Worm (Caenorhabditis elegans) whole organism, mixed stage, embryonic: ENCODE results near the gene H42K12.3.

Source experiments
- M03D4.4 ChIP-seq: sonication (generic microtip); optimal IDR thresholded peaks from 2 replicates; lab custom pipeline; 2017; ENCODE audit warnings: mild to moderate bottlenecking, missing genetic modification characterization, missing compliant biosample characterization
- bed-3 ChIP-seq: fragments of 200-800 bp; sonication (Bioruptor generic); optimal IDR thresholded peaks from 3 replicates; lab custom pipeline; 2018; ENCODE audit warnings: mild to moderate bottlenecking, missing genetic modification characterization, moderate library complexity, missing compliant biosample characterization
- blmp-1 ChIP-seq: fragments of 150-350 bp; optimal IDR thresholded peaks from 2 replicates; lab custom pipeline; 2014; ENCODE audit warnings: missing biosample characterization, missing genetic modification characterization
- ceh-39 ChIP-seq: fragments of 150-350 bp; optimal IDR thresholded peaks from 2 replicates; lab custom pipeline; 2014; ENCODE audit warnings: missing biosample characterization, missing genetic modification characterization
- ceh-43 ChIP-seq: fragments of 200-800 bp; sonication (Bioruptor generic); optimal IDR thresholded peaks from 2 replicates; lab custom pipeline; 2018; ENCODE audit warnings: mild to moderate bottlenecking, missing genetic modification characterization, moderate library complexity, missing compliant biosample characterization
- ces-1 ChIP-seq: fragments of 150-350 bp; optimal IDR thresholded peaks from 2 replicates; lab custom pipeline; 2014; ENCODE audit warnings: missing biosample characterization, missing genetic modification reagents, missing genetic modification characterization
- drap-1 ChIP-seq: fragments of 200-800 bp; sonication (Bioruptor generic); optimal IDR thresholded peaks from 3 replicates; lab custom pipeline; 2018; ENCODE audit warnings: mild to moderate bottlenecking, missing genetic modification characterization, missing compliant biosample characterization
- elt-1 ChIP-seq: sonication (generic microtip); optimal IDR thresholded peaks from 2 replicates; lab custom pipeline; 2017; ENCODE audit warnings: missing genetic modification characterization, mild to moderate bottlenecking, missing compliant biosample characterization, antibody characterized with exemption, moderate library complexity, borderline replicate concordance; ENCODE audit not compliant: insufficient read depth
- elt-3 ChIP-seq: fragments of 150-350 bp; optimal IDR thresholded peaks from 2 replicates; lab custom pipeline; 2014; ENCODE audit warnings: missing biosample characterization, missing genetic modification characterization
- ham-2 ChIP-seq: fragments of 200-800 bp; sonication (Bioruptor generic); optimal IDR thresholded peaks from 2 replicates; lab custom pipeline; 2018; ENCODE audit warnings: mild to moderate bottlenecking, missing genetic modification characterization, missing compliant biosample characterization
- lin-13 ChIP-seq: fragments of 150-350 bp; optimal IDR thresholded peaks from 2 replicates; lab custom pipeline; 2014; ENCODE audit warnings: missing biosample characterization, missing genetic modification characterization
- lin-32 ChIP-seq: fragments of 200-800 bp; sonication (Bioruptor generic); optimal IDR thresholded peaks from 2 replicates; lab custom pipeline; 2018; ENCODE audit warnings: mild to moderate bottlenecking, missing genetic modification characterization, missing compliant biosample characterization
- lsy-2 ChIP-seq: fragments of 150-350 bp; optimal IDR thresholded peaks from 2 replicates; lab custom pipeline; 2014; ENCODE audit warnings: missing biosample characterization, missing genetic modification characterization
- mab-5 ChIP-seq: fragments of 150-350 bp; optimal IDR thresholded peaks from 2 replicates; lab custom pipeline; 2014; ENCODE audit warnings: missing biosample characterization, missing genetic modification characterization
- mep-1 ChIP-seq: fragments of 150-350 bp; optimal IDR thresholded peaks from 2 replicates; lab custom pipeline; 2017; ENCODE audit warnings: missing biosample characterization, missing genetic modification reagents, missing genetic modification characterization, inconsistent platforms
- mls-2 ChIP-seq: sonication (generic microtip); optimal IDR thresholded peaks from 2 replicates; lab custom pipeline; 2016; ENCODE audit warnings: mild to moderate bottlenecking, missing genetic modification characterization, moderate library complexity, missing compliant biosample characterization
- nhr-12 ChIP-seq: fragments of 150-350 bp; optimal IDR thresholded peaks from 2 replicates; lab custom pipeline; 2014; ENCODE audit warnings: missing biosample characterization, missing genetic modification characterization
- nhr-237 ChIP-seq: fragments of 150-350 bp; optimal IDR thresholded peaks from 2 replicates; lab custom pipeline; 2014; ENCODE audit warnings: missing biosample characterization, missing genetic modification characterization
- nhr-28 ChIP-seq: fragments of 150-350 bp; optimal IDR thresholded peaks from 2 replicates; lab custom pipeline; 2014; ENCODE audit warnings: missing biosample characterization, missing genetic modification characterization
- nhr-76 ChIP-seq: sonication (generic microtip); optimal IDR thresholded peaks from 2 replicates; lab custom pipeline; 2017; ENCODE audit warnings: missing biosample characterization, missing genetic modification characterization
- pha-4 ChIP-seq: fragments of 150-350 bp; optimal IDR thresholded peaks from 2 replicates; lab custom pipeline; 2018; ENCODE audit warnings: missing biosample characterization, missing genetic modification reagents, missing genetic modification characterization
- sem-2 ChIP-seq: fragments of 200-800 bp; sonication (Bioruptor generic); optimal IDR thresholded peaks from 2 replicates; lab custom pipeline; 2018; ENCODE audit warnings: mild to moderate bottlenecking, missing genetic modification characterization, missing compliant biosample characterization
- snpc-4 ChIP-seq: fragments of 150-350 bp; optimal IDR thresholded peaks from 2 replicates; lab custom pipeline; 2014; ENCODE audit warnings: missing biosample characterization, missing genetic modification characterization
- sptf-1 ChIP-seq: sonication (generic microtip); optimal IDR thresholded peaks from 2 replicates; lab custom pipeline; 2017; ENCODE audit warnings: mild to moderate bottlenecking, missing genetic modification characterization, moderate library complexity, missing compliant biosample characterization
- tbx-8 ChIP-seq: fragments of 200-800 bp; sonication (Bioruptor generic); optimal IDR thresholded peaks from 2 replicates; lab custom pipeline; 2018; ENCODE audit warnings: mild to moderate bottlenecking, missing genetic modification characterization, moderate library complexity, missing compliant biosample characterization
- unc-120 ChIP-seq: sonication (generic microtip); optimal IDR thresholded peaks from 2 replicates; lab custom pipeline; 2017; ENCODE audit warnings: missing genetic modification characterization, missing compliant biosample characterization; ENCODE audit not compliant: poor library complexity, severe bottlenecking
- unc-39 ChIP-seq: fragments of 150-350 bp; optimal IDR thresholded peaks from 2 replicates; lab custom pipeline; 2014; ENCODE audit warnings: missing biosample characterization, missing genetic modification characterization
- unc-62 ChIP-seq: fragments of 150-350 bp; optimal IDR thresholded peaks from 2 replicates; lab custom pipeline; 2014; ENCODE audit warnings: missing biosample characterization, missing genetic modification reagents, missing genetic modification characterization
- zip-8 ChIP-seq: fragments of 150-350 bp; optimal IDR thresholded peaks from 2 replicates; lab custom pipeline; 2014; ENCODE audit warnings: missing biosample characterization, missing genetic modification characterization
- ztf-11 ChIP-seq: fragments of 150-350 bp; optimal IDR thresholded peaks from 2 replicates; lab custom pipeline; 2014; ENCODE audit warnings: missing biosample characterization, missing genetic modification characterization

The H42K12.3 gene

DNA sequence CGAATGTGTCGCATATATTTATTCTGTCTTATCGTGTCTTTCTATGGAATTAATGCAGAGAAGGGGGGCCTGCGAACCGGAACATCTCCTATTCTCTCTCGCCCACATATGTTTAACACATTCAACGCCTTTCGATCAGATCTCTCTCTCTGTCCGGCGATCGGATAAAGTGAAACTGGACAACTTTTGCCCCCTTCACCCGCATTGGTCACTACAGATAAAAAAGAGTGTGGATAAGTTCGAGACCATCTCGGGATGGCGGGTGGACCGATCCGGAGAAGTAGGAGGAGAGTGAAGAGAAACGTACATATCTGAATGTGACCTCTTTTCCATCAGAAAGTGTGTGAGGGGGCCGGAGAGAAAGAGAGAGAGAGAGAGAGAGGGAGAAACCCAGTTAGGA lies at the start of gene H42K12.3:
TSS of gene H42K12.3 (plus strand) at position 308 of the 400 bp plus-strand sequence.
- no peak for TF ChIP-seq tbx-8 (GFP tag; lab: Kevin White, UChicago)
- TF ChIP-seq blmp-1 (tag; lab: Kevin White, UChicago): peak; percentile 67
- no peak for TF ChIP-seq ham-2 (GFP tag; lab: Kevin White, UChicago)
- no peak for TF ChIP-seq unc-120 (tag; lab: Kevin White, UChicago)
- peak; percentile 18 for TF ChIP-seq elt-1 (tag; lab: Kevin White, UChicago)

DNA sequence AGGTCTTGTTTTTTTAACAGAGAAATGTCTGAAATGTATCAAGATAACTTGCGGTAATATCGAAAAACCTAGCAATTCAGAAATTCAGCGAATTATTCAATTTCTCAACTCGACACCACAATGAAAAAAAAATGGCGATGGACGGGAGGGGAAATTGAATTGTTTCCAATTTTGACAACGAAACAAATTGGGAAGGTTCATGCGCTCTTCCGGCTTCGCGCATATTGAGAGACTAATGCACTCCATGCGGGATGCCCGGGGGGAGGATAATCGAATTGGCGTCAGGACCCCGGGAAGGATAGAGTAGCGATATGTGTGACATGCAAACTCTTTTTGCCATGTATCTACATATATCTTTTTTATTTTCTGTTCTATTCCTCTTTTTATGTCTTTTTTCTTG lies 45.9 kb upstream of the H42K12.3 start:
- no peak for TF ChIP-seq ham-2 (GFP tag; lab: Kevin White, UChicago)
- TF ChIP-seq ces-1 (GFP tag; lab: Kevin White, UChicago): peak; percentile 97

DNA sequence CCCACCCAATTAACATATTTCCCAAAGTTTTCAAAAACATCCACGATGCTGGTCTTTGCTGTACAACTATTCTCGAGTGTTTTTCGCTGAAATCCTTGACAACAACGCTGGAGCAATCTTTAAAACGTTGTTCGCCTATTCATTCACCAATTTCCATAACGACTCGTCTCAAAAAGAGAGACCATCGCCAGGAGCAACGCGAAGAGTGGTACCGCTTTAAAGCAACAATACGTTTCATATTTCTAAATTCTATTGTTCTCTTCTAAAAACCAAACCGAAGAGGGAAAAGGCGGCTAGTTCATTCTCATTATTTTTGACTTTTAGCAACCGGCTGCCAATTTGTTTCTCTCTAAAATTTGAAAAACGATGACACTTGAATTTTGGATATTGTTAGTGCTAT lies 40.6 kb upstream of the H42K12.3 start, which contains the start of gene C25G6.1:
TSS of gene C25G6.1 (plus strand) at position 301 of the 400 bp plus-strand sequence.
- TF ChIP-seq nhr-76: no peak
- TF ChIP-seq M03D4.4: no peak
- TF ChIP-seq ces-1 (GFP tag; lab: Kevin White, UChicago): no peak
- no peak for TF ChIP-seq bed-3 (GFP tag; lab: Kevin White, UChicago)
- TF ChIP-seq lsy-2: no peak
- TF ChIP-seq elt-1 (tag; lab: Kevin White, UChicago): no peak
- no peak for TF ChIP-seq ceh-39
- TF ChIP-seq ztf-11: no peak
- no peak for TF ChIP-seq unc-120 (tag; lab: Kevin White, UChicago)
- no peak for TF ChIP-seq lin-13
- TF ChIP-seq nhr-28 (tag; lab: Kevin White, UChicago): no peak
- TF ChIP-seq unc-39 (tag; lab: Kevin White, UChicago): no peak
- no peak for TF ChIP-seq nhr-237 (tag; lab: Kevin White, UChicago)
- no peak for TF ChIP-seq blmp-1 (tag; lab: Kevin White, UChicago)
- no peak for TF ChIP-seq lin-32
- TF ChIP-seq ham-2 (GFP tag; lab: Kevin White, UChicago): no peak
- TF ChIP-seq sptf-1 (tag; lab: Kevin White, UChicago): no peak
- TF ChIP-seq nhr-12 (tag; lab: Kevin White, UChicago): no peak

DNA sequence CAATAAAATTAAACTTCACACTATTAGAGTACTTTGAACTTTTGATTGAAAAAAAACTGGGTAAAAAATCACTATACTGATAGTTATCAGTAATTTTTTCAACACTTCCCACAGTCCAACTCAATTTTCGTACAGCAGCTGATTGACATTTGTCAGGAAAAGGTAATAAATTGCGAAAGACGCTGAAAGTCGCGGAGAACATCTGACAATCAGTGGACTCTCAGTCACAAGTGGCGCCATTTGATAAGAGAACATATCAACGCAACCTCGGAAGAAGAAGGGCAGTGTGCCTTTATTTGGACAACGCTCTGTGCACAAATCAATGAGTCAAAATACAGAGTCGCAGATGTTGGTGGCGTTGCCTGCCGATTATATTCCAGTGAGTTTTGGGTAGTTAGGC lies 38.7 kb upstream of the H42K12.3 start, which contains the start of gene C52B11.5:
TSS of gene C52B11.5 (plus strand) at position 250 of the 400 bp plus-strand sequence.
- TF ChIP-seq lin-32 (no peak), ztf-11 (no peak), snpc-4 (no peak), lin-13 (no peak), ceh-43 (GFP tag; lab: Kevin White, UChicago) (no peak), ces-1 (GFP tag; lab: Kevin White, UChicago) (no peak), bed-3 (GFP tag; lab: Kevin White, UChicago) (no peak), sem-2 (GFP tag; lab: Kevin White, UChicago) (no peak), nhr-12 (tag; lab: Kevin White, UChicago) (no peak), nhr-237 (tag; lab: Kevin White, UChicago) (no peak), nhr-28 (tag; lab: Kevin White, UChicago) (no peak)
- TF ChIP-seq, all 35 proteins: peak for 0

DNA sequence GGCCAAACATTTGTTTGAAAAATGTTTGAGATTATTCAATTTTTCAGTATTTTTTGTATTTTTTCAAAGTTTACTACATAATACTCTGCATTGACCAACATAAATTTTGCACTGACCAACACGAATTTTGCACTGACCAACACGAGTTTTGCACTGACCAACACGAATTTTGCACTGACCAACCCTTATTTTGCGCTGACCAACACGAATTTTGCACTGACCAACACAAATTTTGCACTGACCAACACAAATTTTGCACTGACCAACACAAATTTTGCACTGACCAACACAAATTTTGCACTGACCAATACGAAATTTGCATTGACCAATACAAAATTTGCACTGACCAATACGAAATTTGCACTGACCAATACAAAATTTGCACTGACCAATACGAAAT lies 18.3 kb upstream of the H42K12.3 start:
- TF ChIP-seq tbx-8 (GFP tag; lab: Kevin White, UChicago) (no peak), drap-1 (no peak), elt-3 (no peak), ces-1 (GFP tag; lab: Kevin White, UChicago) (no peak), ztf-11 (no peak), ceh-43 (GFP tag; lab: Kevin White, UChicago) (no peak)
- TF ChIP-seq, all 35 proteins: peak for 0

DNA sequence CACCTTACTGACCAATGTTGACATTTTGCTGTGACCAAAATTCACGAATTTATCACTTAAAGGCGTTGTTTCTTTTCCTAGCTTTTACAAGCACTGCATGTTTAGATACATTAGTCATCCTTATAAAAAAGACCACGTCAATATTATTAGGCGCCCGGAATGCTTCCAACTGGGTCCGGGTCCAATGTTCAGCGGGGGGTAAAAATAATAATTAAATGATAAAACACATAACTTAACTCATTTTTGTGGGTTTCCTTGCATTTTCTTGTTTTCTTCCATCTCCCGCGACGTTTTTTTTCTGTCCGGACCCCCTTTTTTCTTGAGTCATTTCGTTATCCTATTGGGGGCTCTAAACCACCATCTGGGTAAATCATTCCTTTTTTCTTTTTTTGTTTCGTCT lies 17.7 kb upstream of the H42K12.3 start:
- TF ChIP-seq M03D4.4 (no peak), nhr-12 (tag; lab: Kevin White, UChicago) (no peak), pha-4 (tag; lab: Kevin White, UChicago) (no peak), tbx-8 (GFP tag; lab: Kevin White, UChicago) (no peak), mls-2 (no peak), unc-39 (tag; lab: Kevin White, UChicago) (no peak), lin-13 (no peak), blmp-1 (tag; lab: Kevin White, UChicago) (no peak), drap-1 (no peak), unc-62 (no peak), nhr-28 (tag; lab: Kevin White, UChicago) (no peak), mab-5 (no peak), bed-3 (GFP tag; lab: Kevin White, UChicago) (no peak), lsy-2 (no peak), mep-1 (tag; lab: Kevin White, UChicago) (no peak), zip-8 (tag; lab: Kevin White, UChicago) (no peak), ham-2 (GFP tag; lab: Kevin White, UChicago) (no peak), nhr-76 (no peak)
- TF ChIP-seq, all 35 proteins: peak for 0
